Fruit fly (Drosophila melanogaster) whole organism, embryonic: ENCODE measurements around the gene CG6873.

Source experiments
- Adf1 ChIP-seq: fragments of 200-800 bp; sonication (Bioruptor generic); IDR thresholded peaks from 2 replicates; pipeline ENCODE4 v1.3.6; 2022; ENCODE audit warnings: missing biosample characterization, missing genetic modification characterization
- Bgb ChIP-seq: fragments of 200-800 bp; sonication (Bioruptor generic); IDR thresholded peaks from 2 replicates; pipeline ENCODE4 v1.3.6; 2022; ENCODE audit warnings: missing biosample characterization, missing genetic modification characterization; ENCODE audit not compliant: partially characterized antibody
- Bteb2 ChIP-seq: fragments of 200-800 bp; sonication (Bioruptor generic); optimal IDR thresholded peaks from 2 replicates; lab custom pipeline; 2016; ENCODE audit warnings: missing biosample characterization, missing genetic modification characterization
- CG10267 ChIP-seq: fragments of 200-800 bp; sonication (Bioruptor generic); optimal IDR thresholded peaks from 2 replicates; lab custom pipeline; 2018; ENCODE audit warnings: missing biosample characterization, mild to moderate bottlenecking, missing genetic modification characterization, moderate library complexity
- CG10321 ChIP-seq: fragments of 200-800 bp; sonication (Bioruptor generic); IDR thresholded peaks from 2 replicates; pipeline ENCODE4 v1.3.6; 2022; ENCODE audit warnings: missing biosample characterization, missing genetic modification characterization
- CG10654 ChIP-seq: fragments of 200-800 bp; sonication (Bioruptor generic); optimal IDR thresholded peaks from 2 replicates; lab custom pipeline; 2016; ENCODE audit warnings: missing biosample characterization, missing genetic modification characterization
- CG12769 ChIP-seq: fragments of 200-800 bp; sonication (Bioruptor generic); optimal IDR thresholded peaks from 2 replicates; lab custom pipeline; 2019; ENCODE audit warnings: missing biosample characterization, mild to moderate bottlenecking, missing genetic modification characterization, moderate library complexity
- CG12942 ChIP-seq: fragments of 200-800 bp; sonication (Bioruptor generic); optimal IDR thresholded peaks from 3 replicates; lab custom pipeline; 2016; ENCODE audit warnings: missing biosample characterization, missing genetic modification characterization
- CG14050 ChIP-seq: fragments of 200-800 bp; sonication (Bioruptor generic); IDR thresholded peaks from 3 replicates; pipeline ENCODE4 v1.3.6; 2022; ENCODE audit warnings: missing biosample characterization, missing genetic modification characterization
- CG17829 ChIP-seq: fragments of 200-800 bp; optimal IDR thresholded peaks from 2 replicates; lab custom pipeline; 2019; ENCODE audit warnings: missing biosample characterization, mild to moderate bottlenecking, missing genetic modification characterization, moderate library complexity
- CG1792 ChIP-seq: fragments of 200-800 bp; sonication (Bioruptor generic); optimal IDR thresholded peaks from 2 replicates; lab custom pipeline; 2016; ENCODE audit warnings: missing biosample characterization, missing genetic modification characterization
- CG2875 ChIP-seq: fragments of 200-800 bp; sonication (Bioruptor generic); optimal IDR thresholded peaks from 2 replicates; lab custom pipeline; 2017; ENCODE audit warnings: missing biosample characterization, mild to moderate bottlenecking, missing genetic modification characterization, missing genetic modification reagents
- CG31365 ChIP-seq: fragments of 200-800 bp; sonication (Bioruptor generic); optimal IDR thresholded peaks from 2 replicates; lab custom pipeline; 2018; ENCODE audit warnings: missing biosample characterization, mild to moderate bottlenecking, missing genetic modification characterization
- CG32532 ChIP-seq: fragments of 200-800 bp; sonication (Bioruptor generic); IDR thresholded peaks from 2 replicates; pipeline ENCODE4 v1.3.6; 2022; ENCODE audit warnings: missing biosample characterization, missing genetic modification characterization
- CG34422 ChIP-seq: fragments of 200-800 bp; sonication (Bioruptor generic); IDR thresholded peaks from 3 replicates; pipeline ENCODE4 v1.3.6; 2022; ENCODE audit warnings: missing biosample characterization, missing genetic modification characterization
- CG3995 ChIP-seq: fragments of 200-800 bp; sonication (Bioruptor generic); optimal IDR thresholded peaks from 3 replicates; lab custom pipeline; 2016; ENCODE audit warnings: missing biosample characterization, missing genetic modification characterization
- CG4328 ChIP-seq: fragments of 200-800 bp; sonication (Bioruptor generic); optimal IDR thresholded peaks from 3 replicates; lab custom pipeline; 2017; ENCODE audit warnings: missing biosample characterization, missing genetic modification reagents, missing genetic modification characterization
- CG4617 ChIP-seq: fragments of 200-800 bp; sonication (Bioruptor generic); optimal IDR thresholded peaks from 3 replicates; lab custom pipeline; 2016; ENCODE audit warnings: missing biosample characterization, missing genetic modification characterization, borderline replicate concordance
- CG6175 ChIP-seq: fragments of 200-800 bp; sonication (Bioruptor generic); IDR thresholded peaks from 3 replicates; pipeline ENCODE4 v1.3.6; 2022; ENCODE audit warnings: missing biosample characterization, missing genetic modification characterization
- CG6765 ChIP-seq: fragments of 200-800 bp; sonication (Bioruptor generic); optimal IDR thresholded peaks from 3 replicates; lab custom pipeline; 2017; ENCODE audit warnings: missing biosample characterization, mild to moderate bottlenecking, missing genetic modification characterization
- CG8281 ChIP-seq: fragments of 200-800 bp; sonication (Bioruptor generic); optimal IDR thresholded peaks from 2 replicates; lab custom pipeline; 2018; ENCODE audit warnings: missing biosample characterization, mild to moderate bottlenecking, missing genetic modification characterization, moderate library complexity
- CG9215 ChIP-seq: fragments of 200-800 bp; sonication (Bioruptor generic); IDR thresholded peaks from 2 replicates; pipeline ENCODE4 v1.3.6; 2022; ENCODE audit warnings: missing biosample characterization, missing genetic modification characterization
- CTCF ChIP-seq: fragments of 200-800 bp; sonication (Bioruptor generic); optimal IDR thresholded peaks from 2 replicates; lab custom pipeline; 2017; ENCODE audit warnings: missing biosample characterization, mild to moderate bottlenecking, missing genetic modification characterization, moderate library complexity
- CoRest ChIP-seq: fragments of 200-800 bp; sonication (Bioruptor generic); optimal IDR thresholded peaks from 3 replicates; lab custom pipeline; 2018; ENCODE audit warnings: missing biosample characterization, mild to moderate bottlenecking, missing genetic modification characterization, moderate library complexity
- Dref ChIP-seq: fragments of 200-800 bp; sonication (Bioruptor generic); IDR thresholded peaks from 2 replicates; pipeline ENCODE4 v1.3.6; 2022; ENCODE audit warnings: missing biosample characterization, missing genetic modification characterization
- HLHmδ ChIP-seq: fragments of 200-800 bp; sonication (Bioruptor generic); optimal IDR thresholded peaks from 2 replicates; lab custom pipeline; 2018; ENCODE audit warnings: missing biosample characterization, mild to moderate bottlenecking, missing genetic modification characterization, moderate library complexity
- Lhr ChIP-seq: fragments of 200-800 bp; sonication (Bioruptor generic); optimal IDR thresholded peaks from 3 replicates; lab custom pipeline; 2017; ENCODE audit warnings: mild to moderate bottlenecking, missing biosample characterization, missing genetic modification reagents, missing genetic modification characterization
- MBD-R2 ChIP-seq: fragments of 200-800 bp; sonication (Bioruptor generic); IDR thresholded peaks from 2 replicates; pipeline ENCODE4 v1.3.6; 2022; ENCODE audit warnings: missing biosample characterization, missing genetic modification characterization
- MESR4 ChIP-seq: fragments of 200-800 bp; sonication (Bioruptor generic); optimal IDR thresholded peaks from 2 replicates; lab custom pipeline; 2018; ENCODE audit warnings: missing biosample characterization, mild to moderate bottlenecking, missing genetic modification characterization, moderate library complexity
- Med ChIP-seq: fragments of 200-800 bp; sonication (Bioruptor generic); peaks from one replicate; lab custom pipeline; 2016; ENCODE audit warnings: missing biosample characterization, missing genetic modification characterization, mild to moderate bottlenecking, inconsistent platforms, moderate library complexity
- Meics ChIP-seq: fragments of 200-800 bp; sonication (Bioruptor generic); optimal IDR thresholded peaks from 2 replicates; lab custom pipeline; 2017; ENCODE audit warnings: missing biosample characterization, mild to moderate bottlenecking, missing genetic modification characterization
- Neu2 ChIP-seq: fragments of 200-800 bp; sonication (Bioruptor generic); optimal IDR thresholded peaks from 3 replicates; lab custom pipeline; 2016; ENCODE audit warnings: missing biosample characterization, missing genetic modification characterization, borderline replicate concordance
- Side ChIP-seq: fragments of 200-800 bp; sonication (Bioruptor generic); optimal IDR thresholded peaks from 2 replicates; lab custom pipeline; 2016; ENCODE audit warnings: missing biosample characterization, missing genetic modification characterization
- Spps ChIP-seq: fragments of 200-800 bp; sonication (Bioruptor generic); optimal IDR thresholded peaks from 2 replicates; lab custom pipeline; 2018; ENCODE audit warnings: missing biosample characterization, mild to moderate bottlenecking, missing genetic modification characterization
- chm ChIP-seq: fragments of 200-800 bp; sonication (Bioruptor generic); IDR thresholded peaks from 2 replicates; pipeline ENCODE4 v1.3.6; 2022; ENCODE audit warnings: missing biosample characterization, missing genetic modification characterization
- da ChIP-seq: fragments of 200-800 bp; sonication (Bioruptor generic); optimal IDR thresholded peaks from 2 replicates; lab custom pipeline; 2016; ENCODE audit warnings: missing biosample characterization, missing genetic modification characterization
- danr ChIP-seq: fragments of 200-800 bp; sonication (Bioruptor generic); IDR thresholded peaks from 2 replicates; pipeline ENCODE4 v1.3.6; 2022; ENCODE audit warnings: missing biosample characterization, missing genetic modification characterization
- dimm ChIP-seq: fragments of 200-800 bp; sonication (Bioruptor generic); IDR thresholded peaks from 2 replicates; pipeline ENCODE4 v1.3.6; 2022; ENCODE audit warnings: missing biosample characterization, missing genetic modification characterization
- emc ChIP-seq: fragments of 200-800 bp; sonication (Bioruptor generic); optimal IDR thresholded peaks from 2 replicates; lab custom pipeline; 2016; ENCODE audit warnings: missing biosample characterization, missing genetic modification characterization
- esg ChIP-seq: fragments of 200-800 bp; sonication (Bioruptor generic); conservative IDR thresholded peaks from 2 replicates; pipeline ENCODE4 v1.3.6; 2022; ENCODE audit warnings: missing biosample characterization, missing genetic modification characterization
- fru ChIP-seq: fragments of >200 bp; optimal IDR thresholded peaks from 2 replicates; lab custom pipeline; 2017
- fu2 ChIP-seq: fragments of 200-800 bp; sonication (Bioruptor generic); optimal IDR thresholded peaks from 2 replicates; lab custom pipeline; 2016; ENCODE audit warnings: missing biosample characterization, missing genetic modification characterization
- hb ChIP-seq: fragments of 200-800 bp; sonication (Bioruptor generic); IDR thresholded peaks from 3 replicates; pipeline ENCODE4 v1.3.6; 2022; ENCODE audit warnings: missing biosample characterization, missing genetic modification characterization; ENCODE audit not compliant: partially characterized antibody
- kah ChIP-seq: fragments of 200-800 bp; sonication (Bioruptor generic); optimal IDR thresholded peaks from 2 replicates; lab custom pipeline; 2018; ENCODE audit warnings: missing biosample characterization, mild to moderate bottlenecking, missing genetic modification characterization
- nerfin-1 ChIP-seq: fragments of 200-800 bp; sonication (Bioruptor generic); optimal IDR thresholded peaks from 3 replicates; lab custom pipeline; 2019; ENCODE audit warnings: missing biosample characterization, mild to moderate bottlenecking, missing genetic modification characterization, moderate library complexity
- oc ChIP-seq: fragments of 200-800 bp; sonication (Bioruptor generic); optimal IDR thresholded peaks from 2 replicates; lab custom pipeline; 2018; ENCODE audit warnings: missing biosample characterization, mild to moderate bottlenecking, missing genetic modification characterization, moderate library complexity
- odd ChIP-seq: fragments of 200-800 bp; sonication (Bioruptor generic); optimal IDR thresholded peaks from 2 replicates; lab custom pipeline; 2017; ENCODE audit warnings: missing biosample characterization, mild to moderate bottlenecking, missing genetic modification characterization
- salm ChIP-seq: fragments of 200-800 bp; sonication (Bioruptor generic); optimal IDR thresholded peaks from 2 replicates; lab custom pipeline; 2018; ENCODE audit warnings: missing biosample characterization, mild to moderate bottlenecking, missing genetic modification characterization
- sna ChIP-seq: fragments of 200-800 bp; sonication (Bioruptor generic); IDR thresholded peaks from 2 replicates; pipeline ENCODE4 v1.3.6; 2022; ENCODE audit warnings: missing biosample characterization, missing genetic modification characterization; ENCODE audit not compliant: partially characterized antibody
- sqz ChIP-seq: fragments of 200-800 bp; sonication (Bioruptor generic); optimal IDR thresholded peaks from 3 replicates; lab custom pipeline; 2018; ENCODE audit warnings: missing biosample characterization, mild to moderate bottlenecking, missing genetic modification characterization
- tap ChIP-seq: fragments of 200-800 bp; optimal IDR thresholded peaks from 3 replicates; lab custom pipeline; 2019; ENCODE audit warnings: missing biosample characterization, mild to moderate bottlenecking, missing genetic modification characterization, moderate library complexity
- vvl ChIP-seq: fragments of 200-800 bp; sonication (Bioruptor generic); IDR thresholded peaks from 2 replicates; pipeline ENCODE4 v1.3.6; 2022; ENCODE audit warnings: missing biosample characterization, missing genetic modification characterization

CG6873 gene

DNA sequence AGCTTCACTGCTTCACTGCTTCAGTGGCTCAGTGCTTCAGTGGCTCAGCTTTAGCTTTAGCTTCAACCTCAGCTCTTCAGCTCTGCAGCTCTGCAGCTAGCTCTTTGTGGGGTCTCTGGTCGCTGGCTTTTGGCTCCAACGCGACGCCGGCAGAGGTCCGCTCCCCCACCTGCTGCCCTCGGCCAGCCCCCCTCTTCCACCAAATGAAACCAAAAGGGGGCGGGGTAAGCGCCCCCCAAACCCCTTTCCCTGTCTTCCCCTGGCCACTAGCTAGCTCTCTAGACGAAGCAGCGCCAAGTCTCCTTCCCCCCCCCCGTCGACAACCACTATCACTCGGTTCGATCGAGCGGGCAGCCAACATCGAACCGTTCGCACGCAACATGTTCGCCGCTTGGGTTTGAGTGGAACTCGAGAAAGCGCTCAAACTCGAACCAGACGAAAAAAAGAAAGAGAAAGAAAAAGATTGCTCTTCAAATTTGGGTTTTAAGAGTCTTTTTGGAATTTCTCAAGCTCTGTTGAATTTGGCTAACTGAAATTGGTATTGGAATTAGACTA lies 46.7 kb downstream of the CG6873 start, which contains the start of gene Cyp18a1:
Gene Cyp18a1, minus strand, starts transcription at position 95 of the 555 bp plus-strand sequence.
- TF ChIP-seq CG6175 (GFP tag; lab: Robert Waterston, UW), result peak; percentile 51; the same call in 1 of the 3 replicates
- TF ChIP-seq CG8281 (tag; lab: Kevin White, UChicago), result no peak
- no peak for TF ChIP-seq dimm
- TF ChIP-seq Neu2, result no peak
- peak; percentile 64 for TF ChIP-seq Med (GFP tag; lab: Kevin White, UChicago)
- no peak for TF ChIP-seq CG10654 (GFP tag; lab: Kevin White, UChicago)
- TF ChIP-seq vvl (GFP tag; lab: Robert Waterston, UW), result 0 out of 2 replicates have a peak, but pooled peaks have one; percentile 23
- TF ChIP-seq chm (GFP tag; lab: Robert Waterston, UW), result no peak
- TF ChIP-seq CG12942 (GFP tag; lab: Kevin White, UChicago), result no peak
- no peak for TF ChIP-seq esg
- no peak for TF ChIP-seq salm
- TF ChIP-seq CG31365 (tag; lab: Kevin White, UChicago), result no peak
- TF ChIP-seq MESR4 (GFP tag; lab: Kevin White, UChicago), result no peak
- no peak for TF ChIP-seq CG14050 (GFP tag; lab: Robert Waterston, UW)
- TF ChIP-seq oc (tag; lab: Kevin White, UChicago), result no peak
- TF ChIP-seq odd (GFP tag; lab: Kevin White, UChicago), result no peak
- TF ChIP-seq CG10267 (tag; lab: Kevin White, UChicago), result no peak
- TF ChIP-seq Lhr (GFP tag; lab: Kevin White, UChicago), result no peak
- peak; percentile 12 for TF ChIP-seq CG12769 (tag; lab: Kevin White, UChicago)
- no peak for TF ChIP-seq CTCF (GFP tag; lab: Kevin White, UChicago)
- peak; percentile 82 for TF ChIP-seq Adf1 (GFP tag; lab: Robert Waterston, UW)
- TF ChIP-seq CG32532 (GFP tag; lab: Robert Waterston, UW), result no peak
- TF ChIP-seq CG6765 (GFP tag; lab: Kevin White, UChicago), result no peak
- TF ChIP-seq tap (tag; lab: Kevin White, UChicago), result no peak
- no peak for TF ChIP-seq CG2875 (GFP tag; lab: Kevin White, UChicago)
- no peak for TF ChIP-seq fu2 (GFP tag; lab: Kevin White, UChicago)
- no peak for TF ChIP-seq Dref
- TF ChIP-seq Bteb2 (GFP tag; lab: Kevin White, UChicago), result no peak
- TF ChIP-seq CG3995 (GFP tag; lab: Kevin White, UChicago), result no peak
- no peak for TF ChIP-seq HLHmδ
- TF ChIP-seq CG10321 (GFP tag; lab: Robert Waterston, UW), result no peak
- no peak for TF ChIP-seq sna
- TF ChIP-seq CG9215, result no peak
- no peak for TF ChIP-seq CoRest (tag; lab: Kevin White, UChicago)
- TF ChIP-seq CG1792, result no peak
- no peak for TF ChIP-seq emc
- no peak for TF ChIP-seq CG34422 (GFP tag; lab: Robert Waterston, UW)
- TF ChIP-seq Meics (GFP tag; lab: Kevin White, UChicago), result no peak
- TF ChIP-seq MBD-R2, result no peak
- TF ChIP-seq CG4328 (GFP tag; lab: Kevin White, UChicago), result no peak
- no peak for TF ChIP-seq hb (GFP tag; lab: Robert Waterston, UW)
- TF ChIP-seq Side (GFP tag; lab: Kevin White, UChicago), result no peak
- no peak for TF ChIP-seq fru (lab: Kevin White, UChicago)
- no peak for TF ChIP-seq sqz (GFP tag; lab: Kevin White, UChicago)
- TF ChIP-seq CG4617 (GFP tag; lab: Kevin White, UChicago), result no peak
- TF ChIP-seq Bgb (GFP tag; lab: Robert Waterston, UW), result peak; percentile 11; the same call in 1 of the 2 replicates
- TF ChIP-seq danr (GFP tag; lab: Robert Waterston, UW), result no peak
- TF ChIP-seq CG17829 (tag; lab: Kevin White, UChicago), result no peak
- no peak for TF ChIP-seq Spps
- TF ChIP-seq nerfin-1 (tag; lab: Kevin White, UChicago), result no peak
- no peak for TF ChIP-seq da (GFP tag; lab: Kevin White, UChicago)
- TF ChIP-seq kah, result no peak
